Worm (Caenorhabditis elegans): Measurements from ENCODE around the gene srw-76.

Gene srw-76

DNA sequence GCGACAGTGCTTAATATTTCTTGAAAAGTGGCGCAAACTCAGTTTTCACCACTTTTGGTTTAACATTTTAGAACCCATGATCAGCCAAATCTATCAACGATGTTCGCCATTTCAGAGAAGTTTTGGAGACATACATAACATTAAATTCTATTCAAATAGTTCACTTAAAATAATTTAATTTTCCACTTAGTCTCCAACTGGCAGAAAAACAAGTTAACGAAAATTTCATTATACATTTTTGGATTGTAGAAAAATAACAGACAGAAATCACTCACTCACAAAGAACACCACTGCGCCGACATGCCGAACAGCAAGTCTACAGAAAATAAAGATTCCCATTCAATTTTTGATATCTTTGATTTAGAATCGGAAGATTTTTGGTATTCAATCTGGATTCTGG lies 41.9 kb upstream of the srw-76 start, which contains the start of gene srw-44:
Gene srw-44 (plus strand): TSS at position 301 of the 400 bp plus-strand sequence.
- TF ChIP-seq elt-2 (tag; optimal IDR thresholded peaks at IDR 0.05), result no peak

- TF ChIP-seq hlh-15 (tag; optimal IDR thresholded peaks at IDR 0.05) (no peak), ama-1 (optimal IDR thresholded peaks at IDR 0.05) (no peak), lim-6 (tag; optimal IDR thresholded peaks at IDR 0.05) (no peak), hlh-13 (GFP tag; optimal IDR thresholded peaks at IDR 0.05) (no peak), unc-55 (GFP tag; optimal IDR thresholded peaks at IDR 0.05) (no peak), lin-11 (tag; optimal IDR thresholded peaks at IDR 0.05) (no peak), pag-3 (tag; optimal IDR thresholded peaks at IDR 0.05; ENCODE audit: borderline replicate concordance) (no peak), gmeb-2 (tag; optimal IDR thresholded peaks at IDR 0.05) (no peak), pros-1 (tag; optimal IDR thresholded peaks at IDR 0.05) (no peak), ceh-24 (tag; optimal IDR thresholded peaks at IDR 0.05) (no peak), nfya-1 (tag; optimal IDR thresholded peaks at IDR 0.05) (no peak), ceh-14 (tag; optimal IDR thresholded peaks at IDR 0.05) (no peak), syd-9 (tag; optimal IDR thresholded peaks at IDR 0.05) (no peak), hlh-6 (tag; optimal IDR thresholded peaks at IDR 0.05) (no peak), ceh-30 (tag; optimal IDR thresholded peaks at IDR 0.05) (no peak), elt-4 (tag; optimal IDR thresholded peaks at IDR 0.05) (no peak)
Measured at ce11 chrV:16679237-16679636, 41.1 kb upstream of the srw-76 start, which contains the start of gene srz-103. Gene srz-103, minus strand, starts transcription at chrV:16679337.

ce11 chrV:16675553-16675952 lies 37.4 kb upstream of the srw-76 start, which contains the start of gene srz-1:
Gene srz-1, plus strand, starts transcription at chrV:16675853.
- TF ChIP-seq C08G9.2 (tag; optimal IDR thresholded peaks at IDR 0.05) (no peak), ztf-16 (tag; optimal IDR thresholded peaks at IDR 0.05) (no peak), C38D4.7 (GFP tag; optimal IDR thresholded peaks at IDR 0.05) (no peak), pqm-1 (tag; optimal IDR thresholded peaks at IDR 0.05) (no peak), ttx-3 (tag; optimal IDR thresholded peaks at IDR 0.05) (no peak), elt-4 (tag; optimal IDR thresholded peaks at IDR 0.05) (no peak), ceh-48 (tag; optimal IDR thresholded peaks at IDR 0.05) (no peak), ama-1 (optimal IDR thresholded peaks at IDR 0.05) (no peak), lim-6 (tag; optimal IDR thresholded peaks at IDR 0.05) (no peak), F13H6.1 (tag; optimal IDR thresholded peaks at IDR 0.05) (no peak)

DNA sequence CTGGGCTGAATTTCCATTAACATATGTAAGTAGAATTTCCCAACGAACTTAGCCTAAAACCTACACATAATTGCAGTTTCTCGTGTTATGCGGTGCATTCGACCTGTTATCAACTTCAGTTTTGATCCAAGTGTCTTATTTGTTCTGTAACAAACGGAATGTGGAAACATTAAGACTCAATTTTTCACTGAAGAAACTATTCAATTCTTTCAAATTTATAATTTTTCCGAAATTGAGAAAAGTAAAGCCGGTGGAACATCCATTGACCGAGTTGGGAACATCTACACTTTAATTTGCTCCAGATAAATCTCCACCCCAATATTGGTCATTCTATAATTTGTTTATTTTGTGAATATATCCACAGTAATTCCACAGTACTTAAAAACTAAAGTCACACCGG lies 36.3 kb upstream of the srw-76 start:
- TF ChIP-seq nfya-1 (tag; optimal IDR thresholded peaks at IDR 0.05) (no peak), pqm-1 (tag; optimal IDR thresholded peaks at IDR 0.05) (no peak), ceh-2 (tag; optimal IDR thresholded peaks at IDR 0.05) (no peak)

DNA sequence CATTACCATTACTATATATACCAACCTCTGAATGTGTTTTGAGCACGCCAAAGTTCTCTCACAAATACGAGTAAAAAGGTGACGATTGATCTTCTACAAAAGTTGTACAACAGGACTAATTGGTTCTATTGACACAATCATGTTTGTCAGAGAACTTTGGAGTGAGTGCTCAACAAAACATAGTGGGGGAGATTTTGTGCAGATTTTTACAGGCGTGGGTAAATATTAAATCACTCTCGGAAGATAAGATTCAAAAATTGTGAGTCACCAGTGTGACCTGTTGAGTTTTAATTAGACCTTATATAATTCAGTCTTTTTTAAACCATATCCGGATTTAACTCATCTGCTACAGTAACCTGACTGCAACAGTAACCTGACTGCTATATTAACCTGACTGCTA lies 34.1 kb upstream of the srw-76 start, which contains the start of gene F14F8.8:
Gene F14F8.8 (minus strand): TSS at position 101 of the 400 bp plus-strand sequence.
- no peak for TF ChIP-seq hlh-15 (tag; optimal IDR thresholded peaks at IDR 0.05)
- TF ChIP-seq nhr-11 (tag; optimal IDR thresholded peaks at IDR 0.05), result no peak
- TF ChIP-seq ceh-18 (tag; optimal IDR thresholded peaks at IDR 0.05), result no peak
- no peak for TF ChIP-seq pros-1 (tag; optimal IDR thresholded peaks at IDR 0.05)
- TF ChIP-seq nfya-1 (tag; optimal IDR thresholded peaks at IDR 0.05), result no peak
- no peak for TF ChIP-seq pat-9 (tag; optimal IDR thresholded peaks at IDR 0.05)
- TF ChIP-seq ceh-34 (tag; optimal IDR thresholded peaks at IDR 0.05), result no peak
- no peak for TF ChIP-seq ceh-24 (tag; optimal IDR thresholded peaks at IDR 0.05)
- TF ChIP-seq lim-6 (tag; optimal IDR thresholded peaks at IDR 0.05), result no peak
- no peak for TF ChIP-seq pax-1 (tag; optimal IDR thresholded peaks at IDR 0.05)
- TF ChIP-seq ets-4 (tag; optimal IDR thresholded peaks at IDR 0.05), result no peak
- TF ChIP-seq nhr-232 (tag; optimal IDR thresholded peaks at IDR 0.05), result no peak
- TF ChIP-seq lin-11 (tag; optimal IDR thresholded peaks at IDR 0.05), result no peak
- no peak for TF ChIP-seq rnt-1 (tag; optimal IDR thresholded peaks at IDR 0.05)

DNA sequence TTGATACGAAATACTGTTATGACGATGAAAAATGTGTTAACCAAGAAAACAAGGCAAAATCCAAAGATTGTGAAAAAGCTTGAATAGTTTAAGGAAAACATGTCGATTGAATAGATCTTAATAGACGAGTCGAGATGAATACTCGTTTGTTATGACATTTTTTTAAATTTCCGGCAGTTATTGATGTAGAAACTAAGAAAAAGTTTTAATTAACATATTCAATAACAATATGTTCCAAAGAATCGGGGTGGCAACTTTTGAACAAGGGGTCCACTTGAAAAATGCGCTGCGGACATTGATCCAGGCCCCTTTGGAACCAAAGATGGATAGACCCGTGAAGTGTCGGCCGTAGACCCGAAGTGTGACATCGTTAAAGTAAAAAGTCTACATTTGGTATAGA lies 33.1 kb upstream of the srw-76 start, which contains the start of gene str-61:
Gene str-61 (minus strand): TSS at position 101 of the 400 bp plus-strand sequence.
- TF ChIP-seq tbx-2 (tag; optimal IDR thresholded peaks at IDR 0.05) (no peak), hlh-13 (GFP tag; optimal IDR thresholded peaks at IDR 0.05) (no peak), elt-4 (tag; optimal IDR thresholded peaks at IDR 0.05) (no peak), F13H6.1 (tag; optimal IDR thresholded peaks at IDR 0.05) (no peak), nhr-232 (tag; optimal IDR thresholded peaks at IDR 0.05) (no peak), pat-9 (tag; optimal IDR thresholded peaks at IDR 0.05) (no peak), odd-2 (tag; optimal IDR thresholded peaks at IDR 0.05) (no peak), ceh-34 (tag; optimal IDR thresholded peaks at IDR 0.05) (no peak), madf-2 (tag; optimal IDR thresholded peaks at IDR 0.05) (no peak), ttx-3 (tag; optimal IDR thresholded peaks at IDR 0.05) (no peak), pax-1 (tag; optimal IDR thresholded peaks at IDR 0.05) (no peak), ceh-19 (GFP tag; optimal IDR thresholded peaks at IDR 0.05) (no peak), sox-2 (GFP tag; IDR thresholded peaks at IDR 0.05) (no peak), elt-2 (tag; optimal IDR thresholded peaks at IDR 0.05) (no peak), ceh-48 (tag; optimal IDR thresholded peaks at IDR 0.05) (no peak), K09A11.1 (tag; optimal IDR thresholded peaks at IDR 0.05; ENCODE audit: insufficient read depth) (no peak), T23F11.4 (GFP tag; optimal IDR thresholded peaks at IDR 0.05) (no peak)
